Fruit fly (Drosophila melanogaster) Kc167 (cell line): Measurements from ENCODE around the gene CG43339.

Experiments
- Myc ChIP-seq: fragments of >200 bp; optimal IDR thresholded peaks from 2 replicates; lab custom pipeline; 2017; ENCODE audit warnings: missing external identifiers
- h ChIP-seq: fragments of >200 bp; optimal IDR thresholded peaks from 3 replicates; lab custom pipeline; 2018; ENCODE audit warnings: missing external identifiers

- no peak for TF ChIP-seq Myc (lab: Kevin White, UChicago)
- no peak for TF ChIP-seq h (lab: Kevin White, UChicago)
Measured at dm6 chr2L:18647857-18648652, 25.0 kb downstream of the CG43339 start.
